Worm (Caenorhabditis elegans) whole organism, L1 larva: Measurements from ENCODE around the gene srx-93.

Experiments
- F16B12.6 ChIP-seq: fragments of 150-350 bp; optimal IDR thresholded peaks from 2 replicates; lab custom pipeline; 2014; ENCODE audit warnings: missing biosample characterization, missing genetic modification characterization
- ama-1 ChIP-seq: fragments of 150-350 bp; optimal IDR thresholded peaks from 2 replicates; lab custom pipeline; 2014
- ceh-82 ChIP-seq, 3 experiments: fragments of 150-350 bp in 1 of 3; sonication (generic microtip) in 2 of 3; optimal IDR thresholded peaks; 2 replicates each; lab custom pipeline; 2014 to 2017; ENCODE audit warnings: missing biosample characterization in 3 of 3, missing genetic modification characterization in 3 of 3
- ces-1 ChIP-seq: fragments of 150-350 bp; optimal IDR thresholded peaks from 2 replicates; lab custom pipeline; 2014; ENCODE audit warnings: missing biosample characterization, missing genetic modification reagents, missing genetic modification characterization
- fos-1 ChIP-seq: fragments of 150-350 bp; optimal IDR thresholded peaks from 2 replicates; lab custom pipeline; 2014; ENCODE audit warnings: missing biosample characterization, missing genetic modification characterization
- lin-39 ChIP-seq: fragments of 150-350 bp; optimal IDR thresholded peaks from 2 replicates; lab custom pipeline; 2014; ENCODE audit warnings: missing biosample characterization, missing genetic modification reagents, missing genetic modification characterization
- nhr-76 ChIP-seq: sonication (generic microtip); optimal IDR thresholded peaks from 2 replicates; lab custom pipeline; 2017; ENCODE audit warnings: missing biosample characterization, missing genetic modification characterization
- pag-3 ChIP-seq: sonication (generic microtip); optimal IDR thresholded peaks from 2 replicates; lab custom pipeline; 2017; ENCODE audit warnings: missing genetic modification characterization, mild to moderate bottlenecking, missing compliant biosample characterization, antibody characterized with exemption, borderline replicate concordance; ENCODE audit not compliant: insufficient read depth
- pqm-1 ChIP-seq: sonication (generic microtip); optimal IDR thresholded peaks from 3 replicates; lab custom pipeline; 2017; ENCODE audit warnings: missing biosample characterization, missing genetic modification characterization
- skn-1 ChIP-seq: fragments of 150-350 bp; optimal IDR thresholded peaks from 2 replicates; lab custom pipeline; 2014; ENCODE audit warnings: missing biosample characterization, missing genetic modification characterization
- unc-130 ChIP-seq: fragments of 150-350 bp; optimal IDR thresholded peaks from 2 replicates; lab custom pipeline; 2017; ENCODE audit warnings: missing biosample characterization, missing genetic modification characterization, inconsistent platforms
- unc-62 ChIP-seq: fragments of 150-350 bp; optimal IDR thresholded peaks from 2 replicates; lab custom pipeline; 2014; ENCODE audit warnings: missing biosample characterization, missing genetic modification reagents, missing genetic modification characterization
- zag-1 ChIP-seq: fragments of 150-350 bp; optimal IDR thresholded peaks from 2 replicates; lab custom pipeline; 2014; ENCODE audit warnings: missing biosample characterization, missing genetic modification characterization

DNA sequence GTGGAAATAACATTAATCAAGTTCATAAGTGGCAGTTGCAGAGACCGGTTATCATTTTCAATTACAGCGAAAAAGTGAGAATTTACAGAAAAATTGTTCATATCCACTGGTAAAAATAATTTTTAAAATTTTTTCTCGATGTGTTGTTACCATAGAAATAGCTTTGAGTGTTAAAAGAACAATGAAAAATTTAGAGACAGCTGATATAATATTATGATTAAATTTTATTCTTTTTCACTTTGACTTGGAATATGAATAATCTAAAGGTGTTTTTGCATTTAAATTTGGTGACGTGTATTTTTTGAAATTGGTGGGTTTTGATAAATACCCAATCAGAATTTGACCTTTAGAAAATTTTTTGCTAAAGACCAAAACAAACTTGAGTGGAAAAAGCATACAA, 11.1 kb upstream of the srx-93 start, which contains the start of gene F59B1.6:
- TF ChIP-seq nhr-76 (tag; lab: Kevin White, UChicago) (no peak), pag-3 (tag; lab: Kevin White, UChicago) (no peak), unc-130 (tag; lab: Kevin White, UChicago) (no peak), F16B12.6 (no peak), ama-1 (no peak), fos-1 (tag; lab: Kevin White, UChicago) (no peak), ceh-82 (tag; optimal IDR thresholded peaks at IDR 0.05; lab: Kevin White, UChicago) (no peak), unc-62 (GFP tag; lab: Kevin White, UChicago) (no peak), ces-1 (GFP tag; lab: Kevin White, UChicago) (no peak), pqm-1 (tag; lab: Kevin White, UChicago) (no peak), lin-39 (tag; lab: Kevin White, UChicago) (no peak), skn-1 (no peak), zag-1 (tag; lab: Kevin White, UChicago) (no peak)
